Fruit fly (Drosophila melanogaster): ENCODE data around the gene CG34057.

CG34057 gene

DNA sequence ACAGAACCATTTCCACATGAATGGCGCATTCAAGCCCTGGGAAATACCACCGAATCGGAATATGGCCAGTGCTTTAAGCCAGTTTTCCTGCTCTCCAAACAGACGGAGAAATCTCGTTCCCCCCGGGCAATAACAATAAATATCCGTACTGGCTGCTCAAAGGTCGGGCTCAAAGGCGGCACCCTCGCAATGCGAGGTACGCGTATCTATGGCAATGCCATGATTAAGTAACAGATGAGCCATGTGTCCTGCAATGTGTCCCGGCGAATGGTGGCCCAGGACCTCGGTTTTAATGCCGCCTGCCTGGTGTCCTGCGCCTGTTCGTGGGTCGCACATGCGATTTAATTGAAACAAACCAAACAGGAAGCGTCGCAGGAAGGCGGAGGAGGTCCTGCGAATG, 6.7 kb downstream of the CG34057 start:
- TF ChIP-seq Hr96 (GFP tag; optimal IDR thresholded peaks at IDR 0.05), result no peak
- TF ChIP-seq pad (GFP tag; optimal IDR thresholded peaks at IDR 0.05), result no peak
- no peak for TF ChIP-seq CG7101 (tag; optimal IDR thresholded peaks at IDR 0.05)
- no peak for TF ChIP-seq CG7045 (GFP tag; optimal IDR thresholded peaks at IDR 0.05)
- TF ChIP-seq CG14711 (tag; optimal IDR thresholded peaks at IDR 0.05), result no peak
- no peak for TF ChIP-seq Clk (GFP tag; optimal IDR thresholded peaks at IDR 0.05)
- TF ChIP-seq Mnt (GFP tag; optimal IDR thresholded peaks at IDR 0.05), result no peak
- no peak for TF ChIP-seq cnc (optimal IDR thresholded peaks at IDR 0.05)
- TF ChIP-seq CG11617 (GFP tag; optimal IDR thresholded peaks at IDR 0.05), result no peak
- TF ChIP-seq CG1620 (GFP tag; optimal IDR thresholded peaks at IDR 0.05), result no peak
- no peak for TF ChIP-seq CG12768 (GFP tag; optimal IDR thresholded peaks at IDR 0.05)
- TF ChIP-seq CG33017 (tag; optimal IDR thresholded peaks at IDR 0.05), result no peak
- TF ChIP-seq toe (GFP tag; optimal IDR thresholded peaks at IDR 0.05), result no peak
- no peak for TF ChIP-seq bab1 (GFP tag; optimal IDR thresholded peaks at IDR 0.05)
- no peak for TF ChIP-seq CG5204 (GFP tag; optimal IDR thresholded peaks at IDR 0.05)

DNA sequence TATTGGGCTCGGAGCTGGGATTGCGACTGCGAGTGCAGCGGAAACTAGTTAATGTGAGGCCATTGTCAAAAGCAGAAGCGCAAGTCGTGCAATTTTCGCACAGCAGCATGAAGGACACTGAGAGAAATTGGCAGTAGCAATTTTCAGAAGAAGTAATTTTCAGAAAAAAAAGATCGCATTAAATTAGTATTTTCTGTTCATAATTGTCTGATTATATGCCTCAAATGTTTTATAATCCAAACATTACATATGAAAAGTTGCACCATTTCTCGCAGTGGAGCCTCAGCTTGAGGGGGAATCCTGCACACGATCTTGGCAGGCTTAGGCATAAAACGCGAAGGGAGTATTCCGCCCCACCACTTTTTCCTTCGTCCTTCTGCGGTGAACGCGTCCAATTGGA, 7.2 kb downstream of the CG34057 start:
- TF ChIP-seq CG12768 (GFP tag; optimal IDR thresholded peaks at IDR 0.05) (no peak), CG1620 (GFP tag; optimal IDR thresholded peaks at IDR 0.05) (no peak), toe (GFP tag; optimal IDR thresholded peaks at IDR 0.05) (no peak), Mnt (GFP tag; optimal IDR thresholded peaks at IDR 0.05) (no peak)

DNA sequence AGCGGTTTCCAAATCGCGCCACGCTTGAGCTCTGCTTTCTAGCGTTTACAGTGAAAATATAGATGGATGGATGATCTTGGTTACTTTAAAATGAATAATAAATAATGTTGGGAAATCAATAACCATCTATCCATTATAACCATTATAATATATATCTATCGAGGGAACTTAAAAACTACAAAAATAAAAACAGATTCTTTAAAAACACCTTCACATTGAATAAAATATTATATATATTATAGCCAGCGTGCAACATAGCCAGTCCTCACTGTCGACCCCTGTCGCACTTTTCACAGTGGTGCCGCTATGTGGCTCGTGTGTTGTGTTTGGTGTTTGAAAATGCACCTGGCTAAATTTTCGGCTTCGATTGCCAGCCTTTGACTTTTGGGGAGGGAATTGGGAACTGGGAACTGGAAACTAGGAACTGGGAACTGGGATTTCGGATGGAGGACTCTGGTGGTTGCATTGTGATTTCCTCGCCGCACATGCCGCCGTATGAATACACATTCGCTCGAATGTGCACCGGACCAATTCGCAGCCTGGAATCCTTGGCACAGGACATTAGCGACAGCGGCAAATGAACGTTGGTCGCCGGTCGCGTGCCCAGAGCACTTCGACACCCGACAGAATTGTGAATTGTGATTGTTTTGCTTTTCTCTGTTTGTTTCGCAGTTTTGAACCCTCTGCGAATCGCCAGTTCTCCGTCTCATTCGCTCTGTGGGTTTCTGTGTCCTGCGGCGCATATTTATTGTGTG, 8.0 kb downstream of the CG34057 start:
- TF ChIP-seq cic (GFP tag; optimal IDR thresholded peaks at IDR 0.05) (no peak), toe (GFP tag; optimal IDR thresholded peaks at IDR 0.05) (no peak), kay (GFP tag; ENCODE audit: borderline replicate concordance) (no peak), cnc (optimal IDR thresholded peaks at IDR 0.05) (no peak), CG7101 (tag; optimal IDR thresholded peaks at IDR 0.05) (no peak), CG14711 (tag; optimal IDR thresholded peaks at IDR 0.05) (no peak), Mnt (GFP tag; optimal IDR thresholded peaks at IDR 0.05) (no peak)

DNA sequence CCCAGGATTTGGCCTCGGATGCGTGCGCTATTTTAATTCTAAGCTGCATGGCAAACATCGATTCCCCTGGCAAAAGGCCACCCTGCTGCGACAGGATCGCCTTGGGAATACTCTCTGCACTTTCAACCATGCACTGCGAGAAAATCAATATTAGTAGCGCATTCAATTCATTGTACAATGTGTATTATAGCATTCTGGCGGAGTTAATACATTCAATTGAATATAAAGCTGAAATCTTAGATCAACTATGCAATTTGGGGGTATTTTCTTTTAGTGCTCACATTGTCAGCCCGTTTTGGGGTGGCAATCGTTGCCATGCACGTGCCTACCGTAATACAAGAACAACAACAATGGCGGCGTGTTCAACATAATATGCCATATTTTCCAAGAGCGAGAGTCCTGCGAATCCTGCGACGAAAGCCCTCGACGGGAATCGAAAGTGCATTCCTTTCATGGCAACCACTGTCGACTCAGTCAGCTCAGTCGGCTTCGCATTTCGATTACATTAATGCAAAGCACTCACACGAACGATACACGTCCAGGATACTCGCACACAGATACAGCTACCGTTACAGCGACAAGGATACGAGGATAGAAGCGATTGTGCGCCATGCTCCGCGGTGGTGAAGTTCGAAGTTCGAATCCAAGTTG, 10.6 kb downstream of the CG34057 start:
- TF ChIP-seq bab1 (GFP tag; optimal IDR thresholded peaks at IDR 0.05) (no peak), CG1620 (GFP tag; optimal IDR thresholded peaks at IDR 0.05) (no peak), pad (GFP tag; optimal IDR thresholded peaks at IDR 0.05) (no peak), Mnt (GFP tag; optimal IDR thresholded peaks at IDR 0.05) (no peak), ovo (GFP tag; optimal IDR thresholded peaks at IDR 0.05) (no peak), Hr96 (GFP tag; optimal IDR thresholded peaks at IDR 0.05) (no peak)

DNA sequence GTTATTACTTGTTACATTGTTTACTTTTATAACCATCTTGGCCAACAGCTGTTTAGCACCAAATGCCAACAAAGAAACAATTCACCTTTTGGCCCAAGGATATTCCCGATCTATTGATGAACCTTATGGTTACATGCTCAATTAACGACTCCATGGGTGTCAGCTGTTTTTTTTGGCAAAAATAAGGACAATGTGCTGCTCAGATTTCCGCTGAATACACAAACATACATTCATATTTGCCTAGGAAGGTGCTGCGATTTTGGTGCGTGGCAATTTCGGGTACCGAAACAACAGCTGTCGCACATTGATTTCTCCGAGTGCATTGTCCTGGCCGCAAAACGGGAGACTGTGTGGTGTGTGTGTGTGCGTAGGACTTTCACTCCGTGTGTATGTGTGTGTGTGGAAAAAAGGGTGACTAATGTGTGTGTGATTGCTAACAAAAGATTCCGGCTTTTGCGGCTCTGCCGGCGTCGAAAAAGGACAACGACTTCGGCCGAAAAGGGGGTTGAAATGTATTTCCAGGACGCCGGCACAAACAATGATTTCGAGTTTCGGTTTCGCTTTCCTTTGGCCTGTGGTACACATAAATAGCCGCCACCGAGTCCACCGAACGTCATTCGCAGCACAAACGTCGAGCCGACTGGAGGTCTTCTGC, 11.5 kb downstream of the CG34057 start, which contains the start of gene nerfin-1:
TSS of gene nerfin-1 (plus strand) at position 605 of the 655 bp plus-strand sequence.
- TF ChIP-seq CG7045 (GFP tag; optimal IDR thresholded peaks at IDR 0.05), result no peak
- TF ChIP-seq CG7101 (tag; optimal IDR thresholded peaks at IDR 0.05), result no peak

DNA sequence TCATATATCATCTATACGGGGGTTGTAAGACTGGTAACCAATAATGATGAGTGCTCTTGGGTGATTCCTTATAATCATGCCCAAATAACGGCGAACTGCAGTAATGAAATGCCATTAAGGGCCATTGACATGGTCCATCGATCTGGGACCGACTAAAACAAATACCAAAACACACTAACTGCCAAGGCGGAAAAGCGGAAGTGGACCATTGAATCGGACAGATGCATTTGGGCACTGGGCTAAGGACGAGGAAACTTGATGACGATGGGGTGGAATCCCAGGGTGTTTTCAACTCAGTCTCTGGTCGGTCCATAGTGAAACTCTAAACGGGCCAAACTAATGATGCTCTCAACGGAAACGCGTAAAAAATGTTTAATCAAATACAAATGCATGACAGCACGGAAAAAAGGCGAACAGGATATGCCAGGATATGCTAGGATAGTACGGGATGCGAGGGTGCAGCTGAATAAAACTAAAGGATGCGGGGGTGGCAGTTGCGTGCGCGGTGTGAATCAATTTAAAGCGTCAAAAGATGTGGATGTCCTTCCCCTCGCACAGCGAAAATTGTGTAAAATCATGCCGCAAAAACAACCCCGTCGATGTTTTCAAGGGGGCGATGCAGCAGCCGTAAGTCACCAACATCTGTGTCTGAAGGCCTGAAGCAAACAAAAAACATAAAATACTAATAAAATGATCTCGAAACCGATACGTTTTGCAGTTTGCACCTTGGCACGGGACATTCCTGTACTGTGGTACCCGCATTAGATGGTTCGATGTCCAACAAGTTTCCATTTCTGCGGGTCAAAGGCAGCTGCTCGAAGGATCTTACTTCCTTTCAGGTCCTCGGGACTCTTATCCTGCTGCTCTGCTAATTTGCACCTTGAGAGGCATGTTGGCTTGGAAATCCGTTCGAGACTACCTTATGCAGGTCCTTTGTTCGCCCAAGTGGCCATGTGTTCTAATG, 15.5 kb downstream of the CG34057 start:
- TF ChIP-seq CG7101 (tag; optimal IDR thresholded peaks at IDR 0.05) (no peak), ovo (GFP tag; optimal IDR thresholded peaks at IDR 0.05) (no peak), tj (GFP tag; optimal IDR thresholded peaks at IDR 0.05) (no peak), Crg-1 (GFP tag; optimal IDR thresholded peaks at IDR 0.05) (no peak), CG5204 (GFP tag; optimal IDR thresholded peaks at IDR 0.05) (no peak), toe (GFP tag; optimal IDR thresholded peaks at IDR 0.05) (no peak), CG33017 (tag; optimal IDR thresholded peaks at IDR 0.05) (no peak), CG12768 (GFP tag; optimal IDR thresholded peaks at IDR 0.05) (no peak), pad (GFP tag; optimal IDR thresholded peaks at IDR 0.05) (no peak), Clk (GFP tag; optimal IDR thresholded peaks at IDR 0.05) (no peak), CG14711 (tag; optimal IDR thresholded peaks at IDR 0.05) (no peak), cic (GFP tag; optimal IDR thresholded peaks at IDR 0.05) (no peak), cnc (optimal IDR thresholded peaks at IDR 0.05) (no peak)
